Fruit fly (Drosophila melanogaster) S2 (cell line): ENCODE measurements around the gene Cad87A.

Source experiments
- CG8478 ChIP-seq: fragments of >200 bp; optimal IDR thresholded peaks from 2 replicates; lab custom pipeline; 2018
- CTCF ChIP-seq, 2 experiments: fragments of >200 bp; optimal IDR thresholded peaks; 2 replicates each; lab custom pipeline; 2018

- no peak for TF ChIP-seq CG8478 (lab: Kevin White, UChicago)
- TF ChIP-seq CTCF (optimal IDR thresholded peaks at IDR 0.05; lab: Kevin White, UChicago), result no peak
Measured at dm6 chr3R:11851939-11852338, 97.0 kb downstream of the Cad87A start.
